Worm (Caenorhabditis elegans): Measurements from ENCODE around the gene gmn-1.

Gene gmn-1

ce11 chrIII:12247329-12247728, 22.2 kb upstream of the gmn-1 start:
- TF ChIP-seq cog-1 (tag; optimal IDR thresholded peaks at IDR 0.05), result no peak
- TF ChIP-seq tab-1 (GFP tag; IDR thresholded peaks at IDR 0.05), result no peak
- no peak for TF ChIP-seq ztf-29 (GFP tag; IDR thresholded peaks at IDR 0.05)
- TF ChIP-seq flt-1 (GFP tag; IDR thresholded peaks at IDR 0.05), result no peak
- TF ChIP-seq T22C8.4 (GFP tag; IDR thresholded peaks at IDR 0.05), result no peak
- TF ChIP-seq klf-2 (GFP tag; conservative IDR thresholded peaks at IDR 0.05), result no peak
- TF ChIP-seq ztf-23 (GFP tag; IDR thresholded peaks at IDR 0.05), result no peak
- TF ChIP-seq med-1 (GFP tag; optimal IDR thresholded peaks at IDR 0.05; ENCODE audit: insufficient read depth), result no peak
- no peak for TF ChIP-seq ref-1 (GFP tag; conservative IDR thresholded peaks at IDR 0.05)

ce11 chrIII:12245570-12245969, 20.4 kb upstream of the gmn-1 start:
- TF ChIP-seq ztf-23 (GFP tag; IDR thresholded peaks at IDR 0.05), result no peak
- TF ChIP-seq tab-1 (GFP tag; IDR thresholded peaks at IDR 0.05), result no peak
- no peak for TF ChIP-seq ref-1 (GFP tag; conservative IDR thresholded peaks at IDR 0.05)
- TF ChIP-seq flt-1 (GFP tag; IDR thresholded peaks at IDR 0.05), result no peak
- no peak for TF ChIP-seq klf-2 (GFP tag; conservative IDR thresholded peaks at IDR 0.05)
- TF ChIP-seq T22C8.4 (GFP tag; IDR thresholded peaks at IDR 0.05), result no peak
- no peak for TF ChIP-seq med-1 (GFP tag; optimal IDR thresholded peaks at IDR 0.05; ENCODE audit: insufficient read depth)
- TF ChIP-seq ztf-29 (GFP tag; IDR thresholded peaks at IDR 0.05), result no peak
- no peak for TF ChIP-seq cog-1 (tag; optimal IDR thresholded peaks at IDR 0.05)

ce11 chrIII:12235914-12236313, 10.8 kb upstream of the gmn-1 start, which contains the start of the genes grl-15 and fbxa-89:
Gene grl-15 (minus strand): TSS chrIII:12236014.
Gene fbxa-89 (plus strand): TSS chrIII:12236184.
- no peak for TF ChIP-seq klf-2 (GFP tag; conservative IDR thresholded peaks at IDR 0.05)
- no peak for TF ChIP-seq ztf-23 (GFP tag; IDR thresholded peaks at IDR 0.05)
- TF ChIP-seq cog-1 (tag; optimal IDR thresholded peaks at IDR 0.05), result no peak
- TF ChIP-seq T22C8.4 (GFP tag; IDR thresholded peaks at IDR 0.05), result no peak
- TF ChIP-seq flt-1 (GFP tag; IDR thresholded peaks at IDR 0.05), result no peak
- no peak for TF ChIP-seq tab-1 (GFP tag; IDR thresholded peaks at IDR 0.05)
- no peak for TF ChIP-seq med-1 (GFP tag; optimal IDR thresholded peaks at IDR 0.05; ENCODE audit: insufficient read depth)
- no peak for TF ChIP-seq ztf-29 (GFP tag; IDR thresholded peaks at IDR 0.05)
- TF ChIP-seq ref-1 (GFP tag; conservative IDR thresholded peaks at IDR 0.05), result no peak

- no peak for TF ChIP-seq ztf-29 (GFP tag; IDR thresholded peaks at IDR 0.05)
- no peak for TF ChIP-seq ztf-23 (GFP tag; IDR thresholded peaks at IDR 0.05)
- no peak for TF ChIP-seq cog-1 (tag; optimal IDR thresholded peaks at IDR 0.05)
- TF ChIP-seq T22C8.4 (GFP tag; IDR thresholded peaks at IDR 0.05), result no peak
- TF ChIP-seq tab-1 (GFP tag; IDR thresholded peaks at IDR 0.05), result no peak
Measured at ce11 chrIII:12235359-12235758, 10.2 kb upstream of the gmn-1 start.

ce11 chrIII:12233493-12233892, 8.4 kb upstream of the gmn-1 start:
- TF ChIP-seq med-1 (GFP tag; optimal IDR thresholded peaks at IDR 0.05; ENCODE audit: insufficient read depth), result no peak
- no peak for TF ChIP-seq T22C8.4 (GFP tag; IDR thresholded peaks at IDR 0.05)
- no peak for TF ChIP-seq cog-1 (tag; optimal IDR thresholded peaks at IDR 0.05)
- TF ChIP-seq tab-1 (GFP tag; IDR thresholded peaks at IDR 0.05), result no peak

- TF ChIP-seq med-1 (GFP tag; optimal IDR thresholded peaks at IDR 0.05; ENCODE audit: insufficient read depth) (no peak), klf-2 (GFP tag; conservative IDR thresholded peaks at IDR 0.05) (no peak), ref-1 (GFP tag; conservative IDR thresholded peaks at IDR 0.05) (no peak), cog-1 (tag; optimal IDR thresholded peaks at IDR 0.05) (no peak), ztf-23 (GFP tag; IDR thresholded peaks at IDR 0.05) (no peak), tab-1 (GFP tag; IDR thresholded peaks at IDR 0.05) (no peak), ztf-29 (GFP tag; IDR thresholded peaks at IDR 0.05) (no peak), flt-1 (GFP tag; IDR thresholded peaks at IDR 0.05) (no peak), T22C8.4 (GFP tag; IDR thresholded peaks at IDR 0.05) (no peak)
Measured at ce11 chrIII:12231539-12231938, 6.4 kb upstream of the gmn-1 start.

- no peak for TF ChIP-seq tab-1 (GFP tag; IDR thresholded peaks at IDR 0.05)
- no peak for TF ChIP-seq T22C8.4 (GFP tag; IDR thresholded peaks at IDR 0.05)
- TF ChIP-seq ztf-23 (GFP tag; IDR thresholded peaks at IDR 0.05), result no peak
- no peak for TF ChIP-seq cog-1 (tag; optimal IDR thresholded peaks at IDR 0.05)
- no peak for TF ChIP-seq klf-2 (GFP tag; conservative IDR thresholded peaks at IDR 0.05)
- no peak for TF ChIP-seq med-1 (GFP tag; optimal IDR thresholded peaks at IDR 0.05; ENCODE audit: insufficient read depth)
- TF ChIP-seq ztf-29 (GFP tag; IDR thresholded peaks at IDR 0.05), result no peak
- TF ChIP-seq flt-1 (GFP tag; IDR thresholded peaks at IDR 0.05), result no peak
- no peak for TF ChIP-seq ref-1 (GFP tag; conservative IDR thresholded peaks at IDR 0.05)
Measured at ce11 chrIII:12230195-12230594, 5.1 kb upstream of the gmn-1 start.

ce11 chrIII:12227935-12228334, 2.8 kb upstream of the gmn-1 start:
- TF ChIP-seq cog-1 (tag; optimal IDR thresholded peaks at IDR 0.05), result no peak
- no peak for TF ChIP-seq T22C8.4 (GFP tag; IDR thresholded peaks at IDR 0.05)
- TF ChIP-seq med-1 (GFP tag; optimal IDR thresholded peaks at IDR 0.05; ENCODE audit: insufficient read depth), result no peak
- no peak for TF ChIP-seq ztf-23 (GFP tag; IDR thresholded peaks at IDR 0.05)
- no peak for TF ChIP-seq klf-2 (GFP tag; conservative IDR thresholded peaks at IDR 0.05)
- TF ChIP-seq ref-1 (GFP tag; conservative IDR thresholded peaks at IDR 0.05), result no peak

- no peak for TF ChIP-seq klf-2 (GFP tag; conservative IDR thresholded peaks at IDR 0.05)
- TF ChIP-seq ztf-23 (GFP tag; IDR thresholded peaks at IDR 0.05), result no peak
- no peak for TF ChIP-seq tab-1 (GFP tag; IDR thresholded peaks at IDR 0.05)
- TF ChIP-seq ref-1 (GFP tag; conservative IDR thresholded peaks at IDR 0.05), result no peak
- no peak for TF ChIP-seq ztf-29 (GFP tag; IDR thresholded peaks at IDR 0.05)
- no peak for TF ChIP-seq med-1 (GFP tag; optimal IDR thresholded peaks at IDR 0.05; ENCODE audit: insufficient read depth)
- TF ChIP-seq cog-1 (tag; optimal IDR thresholded peaks at IDR 0.05), result no peak
- TF ChIP-seq flt-1 (GFP tag; IDR thresholded peaks at IDR 0.05), result no peak
- TF ChIP-seq T22C8.4 (GFP tag; IDR thresholded peaks at IDR 0.05), result no peak
Measured at ce11 chrIII:12226089-12226682, 1.1 kb upstream of the gmn-1 start, which contains the start of the genes Y75B8A.18 and Y75B8A.19. Gene Y75B8A.18 (minus strand): TSS chrIII:12226230. Gene Y75B8A.19 (plus strand): TSS chrIII:12226632.

- no peak for TF ChIP-seq T22C8.4 (GFP tag; IDR thresholded peaks at IDR 0.05)
- TF ChIP-seq ztf-23 (GFP tag; IDR thresholded peaks at IDR 0.05), result no peak
- no peak for TF ChIP-seq tab-1 (GFP tag; IDR thresholded peaks at IDR 0.05)
- no peak for TF ChIP-seq ref-1 (GFP tag; conservative IDR thresholded peaks at IDR 0.05)
- TF ChIP-seq flt-1 (GFP tag; IDR thresholded peaks at IDR 0.05), result no peak
Measured at ce11 chrIII:12223208-12223607, 1.9 kb downstream of the gmn-1 start.
